Worm (Caenorhabditis elegans) whole organism, late embryonic: Measurements from ENCODE around the gene fbxa-29.

Experiments used
- C08G9.2 ChIP-seq: sonication (generic microtip); optimal IDR thresholded peaks from 2 replicates; lab custom pipeline; 2016; ENCODE audit warnings: mild to moderate bottlenecking, missing genetic modification characterization, moderate library complexity, missing compliant biosample characterization
- K02D7.2 ChIP-seq: sonication (generic microtip); optimal IDR thresholded peaks from 2 replicates; lab custom pipeline; 2017; ENCODE audit warnings: mild to moderate bottlenecking, missing genetic modification characterization, missing compliant biosample characterization
- K09A11.1 ChIP-seq: sonication (generic microtip); optimal IDR thresholded peaks from 2 replicates; lab custom pipeline; 2017; ENCODE audit warnings: antibody characterized with exemption, mild to moderate bottlenecking, missing genetic modification characterization, missing compliant biosample characterization; ENCODE audit not compliant: insufficient read depth
- T23F11.4 ChIP-seq: fragments of 200-800 bp; sonication (Bioruptor generic); optimal IDR thresholded peaks from 2 replicates; lab custom pipeline; 2018; ENCODE audit warnings: mild to moderate bottlenecking, missing genetic modification characterization, missing compliant biosample characterization
- Y22D7AL.16 ChIP-seq: sonication (generic microtip); optimal IDR thresholded peaks from 2 replicates; lab custom pipeline; 2016; ENCODE audit warnings: missing genetic modification characterization, missing compliant biosample characterization
- ahr-1 ChIP-seq: sonication (generic microtip); optimal IDR thresholded peaks from 2 replicates; lab custom pipeline; 2016; ENCODE audit warnings: missing genetic modification characterization, missing compliant biosample characterization
- ama-1 ChIP-seq: fragments of 150-350 bp; optimal IDR thresholded peaks from 2 replicates; lab custom pipeline; 2014
- ceh-22 ChIP-seq: sonication (generic microtip); optimal IDR thresholded peaks from 2 replicates; lab custom pipeline; 2017; ENCODE audit warnings: missing biosample characterization, missing genetic modification characterization
- ceh-24 ChIP-seq: sonication (generic microtip); optimal IDR thresholded peaks from 2 replicates; lab custom pipeline; 2016; ENCODE audit warnings: mild to moderate bottlenecking, missing genetic modification characterization, missing compliant biosample characterization
- ceh-30 ChIP-seq: fragments of 150-350 bp; optimal IDR thresholded peaks from 2 replicates; lab custom pipeline; 2014; ENCODE audit warnings: missing biosample characterization, missing genetic modification characterization
- ceh-6 ChIP-seq: fragments of 200-800 bp; sonication (Bioruptor generic); optimal IDR thresholded peaks from 2 replicates; lab custom pipeline; 2018; ENCODE audit warnings: mild to moderate bottlenecking, missing genetic modification characterization, missing compliant biosample characterization
- ceh-9 ChIP-seq: sonication (generic microtip); optimal IDR thresholded peaks from 2 replicates; lab custom pipeline; 2016; ENCODE audit warnings: mild to moderate bottlenecking, missing genetic modification characterization, inconsistent platforms, missing compliant biosample characterization
- che-1 ChIP-seq: sonication (generic microtip); optimal IDR thresholded peaks from 2 replicates; lab custom pipeline; 2016; ENCODE audit warnings: mild to moderate bottlenecking, missing genetic modification characterization, missing compliant biosample characterization
- dmd-4 ChIP-seq: sonication (generic microtip); optimal IDR thresholded peaks from 2 replicates; lab custom pipeline; 2016; ENCODE audit warnings: borderline replicate concordance, missing genetic modification characterization, missing compliant biosample characterization
- dve-1 ChIP-seq: sonication (generic microtip); optimal IDR thresholded peaks from 2 replicates; lab custom pipeline; 2017; ENCODE audit warnings: antibody characterized with exemption, mild to moderate bottlenecking, missing genetic modification characterization, missing compliant biosample characterization
- fax-1 ChIP-seq: sonication (generic microtip); optimal IDR thresholded peaks from 2 replicates; lab custom pipeline; 2016; ENCODE audit warnings: missing genotype, missing genetic modification characterization, missing compliant biosample characterization
- gmeb-2 ChIP-seq: sonication (generic microtip); optimal IDR thresholded peaks from 2 replicates; lab custom pipeline; 2016; ENCODE audit warnings: missing genetic modification characterization, inconsistent platforms, missing compliant biosample characterization
- hlh-13 ChIP-seq: fragments of 200-800 bp; sonication (Bioruptor generic); optimal IDR thresholded peaks from 2 replicates; lab custom pipeline; 2018; ENCODE audit warnings: mild to moderate bottlenecking, missing genetic modification characterization, missing compliant biosample characterization
- hlh-15 ChIP-seq: sonication (generic microtip); optimal IDR thresholded peaks from 2 replicates; lab custom pipeline; 2016; ENCODE audit warnings: missing genetic modification characterization, missing compliant biosample characterization
- hlh-30 ChIP-seq: sonication (generic microtip); optimal IDR thresholded peaks from 2 replicates; lab custom pipeline; 2017; ENCODE audit warnings: antibody characterized with exemption, missing genetic modification characterization, missing compliant biosample characterization; ENCODE audit not compliant: insufficient read depth
- hlh-6 ChIP-seq: sonication (generic microtip); optimal IDR thresholded peaks from 2 replicates; lab custom pipeline; 2016; ENCODE audit warnings: missing genotype, missing genetic modification characterization, missing compliant biosample characterization
- lim-6 ChIP-seq: sonication (generic microtip); optimal IDR thresholded peaks from 2 replicates; lab custom pipeline; 2016; ENCODE audit warnings: missing genetic modification characterization, missing compliant biosample characterization
- lin-11 ChIP-seq: fragments of 200-800 bp; sonication (Bioruptor generic); optimal IDR thresholded peaks from 2 replicates; lab custom pipeline; 2018; ENCODE audit warnings: mild to moderate bottlenecking, missing genetic modification characterization, missing compliant biosample characterization
- madf-2 ChIP-seq: sonication (generic microtip); optimal IDR thresholded peaks from 2 replicates; lab custom pipeline; 2017; ENCODE audit warnings: missing genetic modification characterization, missing compliant biosample characterization
- mec-3 ChIP-seq: sonication (generic microtip); optimal IDR thresholded peaks from 2 replicates; lab custom pipeline; 2016; ENCODE audit warnings: borderline replicate concordance, missing genetic modification characterization, missing compliant biosample characterization
- nfya-1 ChIP-seq: sonication (generic microtip); optimal IDR thresholded peaks from 2 replicates; lab custom pipeline; 2017; ENCODE audit warnings: missing genetic modification characterization, mild to moderate bottlenecking, missing compliant biosample characterization, antibody characterized with exemption, moderate library complexity
- pag-3 ChIP-seq: sonication (generic microtip); optimal IDR thresholded peaks from 2 replicates; lab custom pipeline; 2016; ENCODE audit warnings: missing compliant biosample characterization, missing genetic modification characterization, borderline replicate concordance
- pat-9 ChIP-seq: fragments of 200-800 bp; sonication (Bioruptor generic); optimal IDR thresholded peaks from 2 replicates; lab custom pipeline; 2018; ENCODE audit warnings: mild to moderate bottlenecking, missing genetic modification characterization, moderate library complexity, missing compliant biosample characterization
- pax-1 ChIP-seq: fragments of 150-350 bp; optimal IDR thresholded peaks from 2 replicates; lab custom pipeline; 2014; ENCODE audit warnings: missing biosample characterization, missing genetic modification characterization
- pha-4 ChIP-seq: fragments of 150-350 bp; optimal IDR thresholded peaks from 2 replicates; lab custom pipeline; 2018; ENCODE audit warnings: missing biosample characterization, missing genetic modification reagents, missing genetic modification characterization
- pros-1 ChIP-seq: fragments of 150-350 bp; optimal IDR thresholded peaks from 2 replicates; lab custom pipeline; 2014; ENCODE audit warnings: missing biosample characterization, missing genetic modification reagents, missing genetic modification characterization
- sdc-2 ChIP-seq: sonication (generic microtip); optimal IDR thresholded peaks from 2 replicates; lab custom pipeline; 2016; ENCODE audit warnings: missing genotype, missing genetic modification characterization, missing compliant biosample characterization
- sox-2 ChIP-seq: fragments of 200-800 bp; sonication (Bioruptor generic); IDR thresholded peaks from 2 replicates; pipeline ENCODE4 v1.3.6; 2022; ENCODE audit warnings: missing genetic modification reagents, missing genetic modification characterization, missing compliant biosample characterization
- syd-9 ChIP-seq: sonication (generic microtip); optimal IDR thresholded peaks from 2 replicates; lab custom pipeline; 2016; ENCODE audit warnings: mild to moderate bottlenecking, missing genetic modification characterization, moderate library complexity, missing compliant biosample characterization
- tbx-2 ChIP-seq: sonication (generic microtip); optimal IDR thresholded peaks from 2 replicates; lab custom pipeline; 2016; ENCODE audit warnings: missing genetic modification characterization, missing compliant biosample characterization
- tbx-7 ChIP-seq: sonication (generic microtip); optimal IDR thresholded peaks from 2 replicates; lab custom pipeline; 2016; ENCODE audit warnings: missing genotype, missing genetic modification characterization, missing compliant biosample characterization
- unc-3 ChIP-seq, 2 experiments: fragments of 200-800 bp in 1 of 2; sonication (Bioruptor generic) in 1 of 2; sonication (generic microtip) in 1 of 2; conservative IDR thresholded peaks in 1 of 2; optimal IDR thresholded peaks in 1 of 2; 2 replicates each; pipeline versions ENCODE4 v1.3.6 to Lab custom; 2016 to 2022; ENCODE audit warnings: missing compliant biosample characterization in 2 of 2, missing genetic modification characterization in 2 of 2, missing genetic modification reagents in 1 of 2
- unc-42 ChIP-seq: sonication (generic microtip); optimal IDR thresholded peaks from 2 replicates; lab custom pipeline; 2016; ENCODE audit warnings: missing genotype, missing genetic modification characterization, missing compliant biosample characterization
- zip-5 ChIP-seq: sonication (generic microtip); optimal IDR thresholded peaks from 2 replicates; lab custom pipeline; 2016; ENCODE audit warnings: missing genetic modification characterization, missing compliant biosample characterization
- ztf-16 ChIP-seq: sonication (generic microtip); optimal IDR thresholded peaks from 2 replicates; lab custom pipeline; 2017; ENCODE audit warnings: missing genetic modification characterization, missing compliant biosample characterization

The fbxa-29 gene

DNA sequence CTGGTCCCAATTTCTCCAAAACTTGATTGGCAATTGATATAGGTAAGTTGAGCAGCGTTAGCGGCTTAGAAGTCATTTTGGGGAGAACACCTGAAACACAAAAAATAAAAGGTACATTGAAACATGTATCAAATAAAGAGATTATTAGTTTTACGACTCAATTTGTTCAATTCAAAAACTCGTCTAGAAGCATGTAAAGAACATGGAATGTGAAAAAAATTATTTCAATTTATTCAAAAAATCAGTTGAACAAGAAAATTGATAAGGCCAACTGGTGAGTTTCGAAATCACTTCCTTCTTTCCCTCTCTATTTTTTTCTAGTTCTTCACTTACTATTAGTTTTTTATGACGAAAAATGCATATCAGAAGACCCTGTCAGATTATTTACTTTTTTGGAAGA, 2.0 kb upstream of the fbxa-29 start, which contains the start of gene fbxa-30:
fbxa-30 (minus strand) TSS at position 101 of the 400 bp plus-strand sequence.
- TF ChIP-seq ahr-1 (tag; lab: Kevin White, UChicago), result no peak
- no peak for TF ChIP-seq dve-1 (tag; lab: Kevin White, UChicago)
- no peak for TF ChIP-seq lin-11
- TF ChIP-seq C08G9.2 (tag; lab: Kevin White, UChicago), result no peak
- no peak for TF ChIP-seq ama-1 (lab: Kevin White, UChicago)
- no peak for TF ChIP-seq unc-42 (tag; lab: Kevin White, UChicago)

DNA sequence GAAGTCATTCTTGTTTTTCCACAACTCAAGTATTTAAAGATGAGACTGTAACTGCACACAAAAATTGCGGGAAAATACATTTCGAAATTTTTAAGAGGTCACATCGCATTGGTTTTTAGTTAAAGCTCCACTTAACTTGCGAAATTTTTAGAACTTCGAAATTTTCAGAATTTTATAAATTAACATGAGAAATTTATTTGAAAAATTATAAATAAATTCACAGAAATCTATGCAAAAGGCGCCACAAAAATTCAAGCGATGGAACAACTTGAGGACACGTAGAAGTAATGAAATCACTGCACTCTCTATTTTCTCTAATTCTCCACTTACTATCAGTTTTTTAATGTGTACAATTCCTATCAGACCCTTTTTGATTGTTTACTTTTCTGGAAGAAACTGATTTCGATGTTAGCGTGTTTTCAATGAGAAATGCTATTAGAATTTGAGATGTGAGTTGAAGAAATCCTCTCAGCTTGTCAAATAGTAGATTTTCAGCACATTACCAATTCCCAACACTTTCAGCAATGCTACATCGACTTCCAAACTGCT, 2.1 kb downstream of the fbxa-29 start, which contains the start of gene fbxa-31:
fbxa-31 (minus strand) TSS at position 51 of the 549 bp plus-strand sequence.
- TF ChIP-seq ceh-9 (no peak), K02D7.2 (tag; lab: Kevin White, UChicago) (no peak), pha-4 (tag; lab: Kevin White, UChicago) (no peak), hlh-13 (GFP tag; lab: Kevin White, UChicago) (no peak), syd-9 (tag; lab: Kevin White, UChicago) (no peak), sdc-2 (tag; lab: Kevin White, UChicago) (no peak), pag-3 (tag; lab: Kevin White, UChicago) (no peak), nfya-1 (tag; lab: Kevin White, UChicago) (no peak), tbx-2 (no peak), ztf-16 (tag; lab: Kevin White, UChicago) (no peak), lin-11 (no peak), ceh-30 (tag; lab: Kevin White, UChicago) (no peak), gmeb-2 (tag; lab: Kevin White, UChicago) (no peak), ama-1 (lab: Kevin White, UChicago) (no peak), sox-2 (GFP tag; lab: Robert Waterston, UW) (no peak), ceh-6 (GFP tag; lab: Kevin White, UChicago) (no peak), T23F11.4 (GFP tag; lab: Kevin White, UChicago) (no peak), hlh-30 (tag; lab: Kevin White, UChicago) (no peak), tbx-7 (tag; lab: Kevin White, UChicago) (no peak)

DNA sequence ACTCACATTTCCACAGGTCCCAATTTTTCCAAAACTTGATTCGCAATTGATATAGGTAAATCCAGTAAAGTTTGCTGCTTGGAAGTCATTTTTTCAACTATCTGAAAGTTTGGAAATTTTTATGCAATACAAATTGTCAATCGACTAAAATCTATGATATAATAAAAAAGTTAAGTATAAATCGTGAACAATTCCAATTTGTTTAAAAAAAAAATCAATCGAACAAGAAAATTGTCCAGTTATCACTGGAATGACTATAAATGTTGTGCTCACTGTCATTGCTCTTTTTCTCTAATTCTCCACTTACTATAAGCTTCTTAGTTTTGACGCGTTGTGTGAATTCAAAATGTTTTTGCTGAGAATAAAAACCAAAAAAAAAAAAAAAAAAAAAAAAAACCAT, 4.3 kb downstream of the fbxa-29 start, which contains the start of gene fbxa-32:
fbxa-32 (minus strand) TSS at position 101 of the 400 bp plus-strand sequence.
- TF ChIP-seq lim-6 (no peak), pros-1 (tag; lab: Kevin White, UChicago) (no peak), che-1 (tag; lab: Kevin White, UChicago) (no peak), madf-2 (tag; lab: Kevin White, UChicago) (no peak), pat-9 (tag; lab: Kevin White, UChicago) (no peak), pha-4 (tag; lab: Kevin White, UChicago) (no peak), K09A11.1 (tag; lab: Kevin White, UChicago) (no peak), mec-3 (tag; lab: Kevin White, UChicago) (no peak), hlh-6 (no peak), pax-1 (tag; lab: Kevin White, UChicago) (no peak), ceh-22 (tag; lab: Kevin White, UChicago) (no peak), unc-3 (GFP tag; conservative IDR thresholded peaks at IDR 0.05; lab: Robert Waterston, UW) (no peak), unc-3 (tag; optimal IDR thresholded peaks at IDR 0.05; lab: Kevin White, UChicago) (no peak), hlh-15 (tag; lab: Kevin White, UChicago) (no peak), zip-5 (no peak), fax-1 (tag; lab: Kevin White, UChicago) (no peak), hlh-30 (tag; lab: Kevin White, UChicago) (no peak), ceh-24 (no peak), Y22D7AL.16 (tag; lab: Kevin White, UChicago) (no peak), dmd-4 (tag; lab: Kevin White, UChicago) (no peak)
